Worm (Caenorhabditis elegans) whole organism, L1 larva: ENCODE data around the gene ksr-1.

ENCODE experiments used
- C04F5.9 ChIP-seq: sonication (generic microtip); optimal IDR thresholded peaks from 2 replicates; lab custom pipeline; 2016; ENCODE audit warnings: missing genetic modification characterization, missing compliant biosample characterization
- C16A3.4 ChIP-seq: fragments of 150-350 bp; optimal IDR thresholded peaks from 2 replicates; lab custom pipeline; 2014; ENCODE audit warnings: missing biosample characterization, missing genetic modification characterization
- F16B12.6 ChIP-seq: fragments of 150-350 bp; optimal IDR thresholded peaks from 2 replicates; lab custom pipeline; 2014; ENCODE audit warnings: missing biosample characterization, missing genetic modification characterization
- Y116A8C.19 ChIP-seq: sonication (generic microtip); optimal IDR thresholded peaks from 2 replicates; lab custom pipeline; 2016; ENCODE audit warnings: missing compliant biosample characterization, missing genetic modification characterization, borderline replicate concordance
- aha-1 ChIP-seq: fragments of 150-350 bp; optimal IDR thresholded peaks from 2 replicates; lab custom pipeline; 2014; ENCODE audit warnings: missing biosample characterization, missing genetic modification characterization
- alr-1 ChIP-seq: fragments of 200-800 bp; sonication (Bioruptor generic); optimal IDR thresholded peaks from 2 replicates; lab custom pipeline; 2018; ENCODE audit warnings: borderline replicate concordance, mild to moderate bottlenecking, missing genetic modification characterization, missing compliant biosample characterization
- aly-2 ChIP-seq: fragments of 150-350 bp; optimal IDR thresholded peaks from 2 replicates; lab custom pipeline; 2014; ENCODE audit warnings: missing biosample characterization, missing genetic modification characterization
- ceh-8 ChIP-seq: fragments of 200-800 bp; sonication (Bioruptor generic); optimal IDR thresholded peaks from 2 replicates; lab custom pipeline; 2018; ENCODE audit warnings: mild to moderate bottlenecking, missing genetic modification characterization, moderate library complexity, missing compliant biosample characterization
- ceh-88 ChIP-seq: fragments of 200-800 bp; sonication (Bioruptor generic); IDR thresholded peaks from 2 replicates; pipeline ENCODE4 v1.3.6; 2022; ENCODE audit warnings: missing genetic modification characterization, missing compliant biosample characterization
- ceh-90 ChIP-seq: sonication (generic microtip); optimal IDR thresholded peaks from 2 replicates; lab custom pipeline; 2016; ENCODE audit warnings: missing genetic modification characterization, missing compliant biosample characterization
- ces-1 ChIP-seq: fragments of 150-350 bp; optimal IDR thresholded peaks from 2 replicates; lab custom pipeline; 2014; ENCODE audit warnings: missing biosample characterization, missing genetic modification reagents, missing genetic modification characterization
- dsc-1 ChIP-seq: sonication (generic microtip); optimal IDR thresholded peaks from 2 replicates; lab custom pipeline; 2016; ENCODE audit warnings: mild to moderate bottlenecking, missing genetic modification characterization, missing compliant biosample characterization
- efl-1 ChIP-seq, 4 experiments: fragments of 150-350 bp; optimal IDR thresholded peaks in 3 of 4; peaks in 1 of 4; 1 replicate in 1 of 4; 2 replicates in 3 of 4; lab custom pipeline; 2014; ENCODE audit warnings: missing biosample characterization in 2 of 4, missing genetic modification characterization in 2 of 4, missing genetic modification reagents in 2 of 4
- egl-13 ChIP-seq: sonication (generic microtip); optimal IDR thresholded peaks from 2 replicates; lab custom pipeline; 2016; ENCODE audit warnings: missing genotype, missing genetic modification reagents, missing genetic modification characterization, missing compliant biosample characterization
- egl-27 ChIP-seq, 2 experiments: fragments of 150-350 bp in 1 of 2; sonication (generic microtip); optimal IDR thresholded peaks; 3 replicates each; lab custom pipeline; 2017 to 2018; ENCODE audit warnings: missing biosample characterization in 2 of 2, missing genetic modification characterization in 2 of 2, missing genetic modification reagents in 2 of 2
- elt-3 ChIP-seq, 6 experiments: fragments of 150-350 bp in 1 of 6; sonication (generic microtip); optimal IDR thresholded peaks; 2 replicates each; lab custom pipeline; 2017 to 2018; ENCODE audit warnings: missing biosample characterization in 6 of 6, missing genetic modification characterization in 6 of 6, inconsistent platforms in 1 of 6
- ets-5 ChIP-seq: fragments of 200-800 bp; sonication (Bioruptor generic); IDR thresholded peaks from 2 replicates; pipeline ENCODE4 v1.3.6; 2022; ENCODE audit warnings: missing genetic modification characterization, missing compliant biosample characterization
- fkh-4 ChIP-seq: sonication (generic microtip); optimal IDR thresholded peaks from 2 replicates; lab custom pipeline; 2016; ENCODE audit warnings: missing compliant biosample characterization, missing genetic modification characterization, borderline replicate concordance
- fkh-8 ChIP-seq: sonication (generic microtip); optimal IDR thresholded peaks from 2 replicates; lab custom pipeline; 2016; ENCODE audit warnings: mild to moderate bottlenecking, missing genetic modification characterization, missing compliant biosample characterization
- fos-1 ChIP-seq: fragments of 150-350 bp; optimal IDR thresholded peaks from 2 replicates; lab custom pipeline; 2014; ENCODE audit warnings: missing biosample characterization, missing genetic modification characterization
- hlh-17 ChIP-seq: fragments of 200-800 bp; sonication (Bioruptor generic); optimal IDR thresholded peaks from 2 replicates; lab custom pipeline; 2018; ENCODE audit warnings: missing genetic modification characterization, mild to moderate bottlenecking, missing compliant biosample characterization, moderate library complexity, borderline replicate concordance
- hlh-4 ChIP-seq: sonication (generic microtip); optimal IDR thresholded peaks from 2 replicates; lab custom pipeline; 2016; ENCODE audit warnings: mild to moderate bottlenecking, missing genetic modification characterization, missing compliant biosample characterization
- hpl-2 ChIP-seq: fragments of 150-350 bp; optimal IDR thresholded peaks from 2 replicates; lab custom pipeline; 2014; ENCODE audit warnings: missing biosample characterization, missing genetic modification reagents, missing genetic modification characterization
- isw-1 ChIP-seq: fragments of 200-800 bp; sonication (Bioruptor generic); IDR thresholded peaks from 2 replicates; pipeline ENCODE4 v1.3.6; 2022; ENCODE audit warnings: missing genetic modification characterization, missing compliant biosample characterization
- jun-1 ChIP-seq: fragments of 150-350 bp; optimal IDR thresholded peaks from 2 replicates; lab custom pipeline; 2014; ENCODE audit warnings: missing biosample characterization, missing genetic modification reagents, missing genetic modification characterization
- lin-13 ChIP-seq: fragments of 150-350 bp; optimal IDR thresholded peaks from 2 replicates; lab custom pipeline; 2014; ENCODE audit warnings: missing biosample characterization, missing genetic modification reagents, missing genetic modification characterization
- lin-39 ChIP-seq: fragments of 150-350 bp; optimal IDR thresholded peaks from 2 replicates; lab custom pipeline; 2014; ENCODE audit warnings: missing biosample characterization, missing genetic modification reagents, missing genetic modification characterization
- lir-3 ChIP-seq: sonication (generic microtip); optimal IDR thresholded peaks from 2 replicates; lab custom pipeline; 2016; ENCODE audit warnings: mild to moderate bottlenecking, missing genetic modification characterization, moderate library complexity, missing compliant biosample characterization; ENCODE audit not compliant: poor library complexity
- lsy-2 ChIP-seq, 2 experiments: fragments of 150-350 bp; optimal IDR thresholded peaks; 2 replicates each; lab custom pipeline; 2014; ENCODE audit warnings: missing biosample characterization in 2 of 2, missing genetic modification characterization in 2 of 2
- mdl-1 ChIP-seq, 2 experiments: fragments of 150-350 bp; optimal IDR thresholded peaks; 2 replicates each; lab custom pipeline; 2014 to 2017; ENCODE audit warnings: missing biosample characterization in 2 of 2, missing genetic modification characterization in 2 of 2, inconsistent platforms in 1 of 2
- mep-1 ChIP-seq: fragments of 150-350 bp; optimal IDR thresholded peaks from 2 replicates; lab custom pipeline; 2014; ENCODE audit warnings: missing biosample characterization, missing genetic modification characterization
- nhr-11 ChIP-seq: fragments of 150-350 bp; optimal IDR thresholded peaks from 2 replicates; lab custom pipeline; 2014; ENCODE audit warnings: missing biosample characterization, missing genetic modification characterization
- nhr-12 ChIP-seq: sonication (generic microtip); optimal IDR thresholded peaks from 2 replicates; lab custom pipeline; 2017; ENCODE audit warnings: missing biosample characterization, missing genetic modification characterization
- nhr-19 ChIP-seq: fragments of 200-800 bp; sonication (Bioruptor generic); conservative IDR thresholded peaks from 2 replicates; pipeline ENCODE4 v1.3.6; 2022; ENCODE audit warnings: missing genetic modification characterization, missing compliant biosample characterization
- nhr-237 ChIP-seq: fragments of 150-350 bp; optimal IDR thresholded peaks from 2 replicates; lab custom pipeline; 2014; ENCODE audit warnings: missing biosample characterization, missing genetic modification characterization
- nhr-47 ChIP-seq: sonication (generic microtip); optimal IDR thresholded peaks from 2 replicates; lab custom pipeline; 2016; ENCODE audit warnings: mild to moderate bottlenecking, missing genetic modification characterization, moderate library complexity, missing compliant biosample characterization
- nhr-71 ChIP-seq: sonication (generic microtip); optimal IDR thresholded peaks from 2 replicates; lab custom pipeline; 2016; ENCODE audit warnings: mild to moderate bottlenecking, missing genetic modification characterization, moderate library complexity, missing compliant biosample characterization
- nhr-76 ChIP-seq: sonication (generic microtip); optimal IDR thresholded peaks from 2 replicates; lab custom pipeline; 2017; ENCODE audit warnings: missing biosample characterization, missing genetic modification characterization
- nhr-84 ChIP-seq: sonication (generic microtip); optimal IDR thresholded peaks from 2 replicates; lab custom pipeline; 2017; ENCODE audit warnings: missing biosample characterization, missing genetic modification characterization
- nhr-85 ChIP-seq: sonication (generic microtip); peaks from one replicate; lab custom pipeline; 2016; ENCODE audit warnings: missing genetic modification characterization, inconsistent platforms, missing compliant biosample characterization
- nhr-90 ChIP-seq: sonication (generic microtip); optimal IDR thresholded peaks from 2 replicates; lab custom pipeline; 2016; ENCODE audit warnings: mild to moderate bottlenecking, missing genetic modification characterization, missing compliant biosample characterization; ENCODE audit not compliant: poor library complexity
- pax-3 ChIP-seq: fragments of 200-800 bp; sonication (Bioruptor generic); optimal IDR thresholded peaks from 2 replicates; lab custom pipeline; 2018; ENCODE audit warnings: mild to moderate bottlenecking, missing genetic modification characterization, moderate library complexity, missing compliant biosample characterization
- snpc-4 ChIP-seq: fragments of 150-350 bp; optimal IDR thresholded peaks from 2 replicates; lab custom pipeline; 2014; ENCODE audit warnings: missing biosample characterization, missing genetic modification characterization
- snu-23 ChIP-seq: sonication (generic microtip); optimal IDR thresholded peaks from 2 replicates; lab custom pipeline; 2016; ENCODE audit warnings: missing genetic modification characterization, missing compliant biosample characterization
- sox-4 ChIP-seq: sonication (generic microtip); optimal IDR thresholded peaks from 2 replicates; lab custom pipeline; 2016; ENCODE audit warnings: missing genetic modification characterization, missing compliant biosample characterization
- sptf-1 ChIP-seq: fragments of 150-350 bp; optimal IDR thresholded peaks from 2 replicates; lab custom pipeline; 2014; ENCODE audit warnings: missing biosample characterization, missing genetic modification characterization
- sup-37 ChIP-seq: fragments of 200-800 bp; sonication (Bioruptor generic); optimal IDR thresholded peaks from 2 replicates; lab custom pipeline; 2018; ENCODE audit warnings: mild to moderate bottlenecking, missing genetic modification characterization, missing compliant biosample characterization
- vab-15 ChIP-seq: sonication (generic microtip); optimal IDR thresholded peaks from 2 replicates; lab custom pipeline; 2017; ENCODE audit warnings: missing genotype, mild to moderate bottlenecking, missing genetic modification characterization, missing compliant biosample characterization
- zip-4 ChIP-seq: fragments of 200-800 bp; sonication (Bioruptor generic); optimal IDR thresholded peaks from 2 replicates; lab custom pipeline; 2018; ENCODE audit warnings: mild to moderate bottlenecking, missing genetic modification characterization, moderate library complexity, missing compliant biosample characterization

Gene ksr-1

ce11 chrX:8231858-8232257, 43.1 kb upstream of the ksr-1 start, which contains the start of gene K02A6.3 (continued):
- TF ChIP-seq nhr-85 (tag; lab: Kevin White, UChicago), result peak; percentile 99
- peak; percentile 74 for TF ChIP-seq snpc-4
- TF ChIP-seq aly-2 (tag; lab: Kevin White, UChicago), result no peak
- TF ChIP-seq hpl-2 (GFP tag; lab: Kevin White, UChicago), result peak; percentile 73
- no peak for TF ChIP-seq sptf-1 (tag; lab: Kevin White, UChicago)
- peak; percentile 76 for TF ChIP-seq ceh-88 (GFP tag; lab: Robert Waterston, UW)
- TF ChIP-seq nhr-71 (tag; lab: Kevin White, UChicago), result peak; percentile 98
- peak; percentile 77 for TF ChIP-seq jun-1
- no peak for TF ChIP-seq hlh-17 (GFP tag; lab: Kevin White, UChicago)
- peak; percentile 18 for TF ChIP-seq nhr-11 (tag; lab: Kevin White, UChicago)
- peak; percentile 43 to 60 for TF ChIP-seq efl-1 (optimal IDR thresholded peaks at IDR 0.05; lab: Kevin White, UChicago)
- TF ChIP-seq efl-1 (GFP tag; optimal IDR thresholded peaks at IDR 0.05 in 1 of 2; lab: Kevin White, UChicago), result peak; percentile 35 to 91
- TF ChIP-seq alr-1 (tag; lab: Kevin White, UChicago), result no peak
- peak; percentile 90 for TF ChIP-seq C16A3.4 (tag; lab: Kevin White, UChicago)
- TF ChIP-seq nhr-47 (tag; lab: Kevin White, UChicago), result peak; percentile 89
- TF ChIP-seq C04F5.9 (tag; lab: Kevin White, UChicago), result peak; percentile 47
- peak in 3 of 6 experiments; percentile 9 to 92 (median 63) for TF ChIP-seq elt-3 (tag; optimal IDR thresholded peaks at IDR 0.05; lab: Kevin White, UChicago)
- no peak for TF ChIP-seq hlh-4 (tag; lab: Kevin White, UChicago)
- peak; percentile 71 for TF ChIP-seq lin-39 (tag; lab: Kevin White, UChicago)
- TF ChIP-seq vab-15 (tag; lab: Kevin White, UChicago), result peak; percentile 38
- TF ChIP-seq sox-4 (tag; lab: Kevin White, UChicago), result peak; percentile 57
- peak; percentile 96 for TF ChIP-seq nhr-90 (tag; lab: Kevin White, UChicago)
- TF ChIP-seq lin-13 (GFP tag; lab: Kevin White, UChicago), result peak; percentile 78
- TF ChIP-seq lsy-2 (tag; optimal IDR thresholded peaks at IDR 0.05; lab: Kevin White, UChicago), result peak; percentile 81 to 84
- no peak for TF ChIP-seq pax-3 (tag; lab: Kevin White, UChicago)
- peak; percentile 43 for TF ChIP-seq nhr-237 (tag; lab: Kevin White, UChicago)
- TF ChIP-seq mdl-1 (tag; optimal IDR thresholded peaks at IDR 0.05; lab: Kevin White, UChicago), result peak; percentile 81 to 100
- TF ChIP-seq nhr-84 (tag; lab: Kevin White, UChicago), result no peak
- TF ChIP-seq ces-1, result no peak
- TF ChIP-seq ceh-8, result no peak
- TF ChIP-seq zip-4 (GFP tag; lab: Kevin White, UChicago), result peak; percentile 44
- peak; percentile 95 for TF ChIP-seq nhr-19
- no peak for TF ChIP-seq aha-1 (tag; lab: Kevin White, UChicago)
- TF ChIP-seq nhr-12 (tag; lab: Kevin White, UChicago), result no peak
- peak; percentile 20 for TF ChIP-seq F16B12.6
- TF ChIP-seq lir-3, result peak; percentile 84
- peak; percentile 1 for TF ChIP-seq egl-13 (tag; lab: Kevin White, UChicago)
- TF ChIP-seq dsc-1 (tag; lab: Kevin White, UChicago), result peak; percentile 61
- TF ChIP-seq mep-1, result peak; percentile 82
- peak; percentile 33 for TF ChIP-seq fkh-4 (tag; lab: Kevin White, UChicago)
- TF ChIP-seq Y116A8C.19 (tag; lab: Kevin White, UChicago), result no peak
- TF ChIP-seq nhr-76, result no peak
- peak; percentile 97 for TF ChIP-seq snu-23 (GFP tag; lab: Kevin White, UChicago)
- TF ChIP-seq fkh-8 (tag; lab: Kevin White, UChicago), result peak; percentile 45
- TF ChIP-seq fos-1 (tag; lab: Kevin White, UChicago), result peak; percentile 77
- no peak for TF ChIP-seq ceh-90 (tag; lab: Kevin White, UChicago)
- peak in 1 of 2 experiments; percentile 26 for TF ChIP-seq egl-27 (tag; optimal IDR thresholded peaks at IDR 0.05; lab: Kevin White, UChicago)
- peak; percentile 58 for TF ChIP-seq sup-37 (GFP tag; lab: Kevin White, UChicago)
- no peak for TF ChIP-seq ets-5 (GFP tag; lab: Robert Waterston, UW)
- TF ChIP-seq isw-1 (GFP tag; lab: Robert Waterston, UW), result peak; percentile 46; the same call in 1 of the 2 replicates
